Worm (Caenorhabditis elegans) whole organism, L2 larva: Measurements from ENCODE around the gene T24E12.10.

Experiments used
- C34F6.9 ChIP-seq: fragments of 150-350 bp; optimal IDR thresholded peaks from 2 replicates; lab custom pipeline; 2014; ENCODE audit warnings: missing biosample characterization, missing genetic modification characterization
- F13H6.1 ChIP-seq: sonication (generic microtip); optimal IDR thresholded peaks from 2 replicates; lab custom pipeline; 2016; ENCODE audit warnings: missing genetic modification characterization, missing compliant biosample characterization
- R02D3.7 ChIP-seq: fragments of 150-350 bp; optimal IDR thresholded peaks from 2 replicates; lab custom pipeline; 2014; ENCODE audit warnings: missing biosample characterization, missing genetic modification characterization
- Y55F3AM.14 ChIP-seq: fragments of 200-800 bp; sonication (Bioruptor generic); optimal IDR thresholded peaks from 2 replicates; lab custom pipeline; 2018; ENCODE audit warnings: mild to moderate bottlenecking, missing genetic modification characterization, missing compliant biosample characterization
- ZK546.5 ChIP-seq: sonication (generic microtip); optimal IDR thresholded peaks from 2 replicates; lab custom pipeline; 2017; ENCODE audit warnings: missing biosample characterization, missing genetic modification characterization
- alr-1 ChIP-seq: fragments of 150-350 bp; optimal IDR thresholded peaks from 2 replicates; lab custom pipeline; 2014; ENCODE audit warnings: missing biosample characterization, missing genetic modification characterization
- aly-2 ChIP-seq: fragments of 150-350 bp; optimal IDR thresholded peaks from 2 replicates; lab custom pipeline; 2014; ENCODE audit warnings: missing biosample characterization, missing genetic modification characterization
- crh-2 ChIP-seq: sonication (generic microtip); optimal IDR thresholded peaks from 2 replicates; lab custom pipeline; 2017; ENCODE audit warnings: missing biosample characterization, missing genetic modification characterization
- dmd-4 ChIP-seq: sonication (generic microtip); optimal IDR thresholded peaks from 2 replicates; lab custom pipeline; 2017; ENCODE audit warnings: missing biosample characterization, missing genetic modification characterization
- egl-27 ChIP-seq: sonication (generic microtip); optimal IDR thresholded peaks from 3 replicates; lab custom pipeline; 2017; ENCODE audit warnings: missing biosample characterization, missing genetic modification reagents, missing genetic modification characterization
- elt-3 ChIP-seq: sonication (generic microtip); optimal IDR thresholded peaks from 2 replicates; lab custom pipeline; 2017; ENCODE audit warnings: missing biosample characterization, missing genetic modification characterization
- fos-1 ChIP-seq: fragments of 150-350 bp; optimal IDR thresholded peaks from 2 replicates; lab custom pipeline; 2014; ENCODE audit warnings: missing biosample characterization, missing genetic modification characterization
- gmeb-1 ChIP-seq: fragments of 150-350 bp; optimal IDR thresholded peaks from 2 replicates; lab custom pipeline; 2014; ENCODE audit warnings: missing biosample characterization, missing genetic modification characterization
- lin-11 ChIP-seq: fragments of 150-350 bp; sonication (generic microtip); optimal IDR thresholded peaks from 2 replicates; lab custom pipeline; 2014; ENCODE audit warnings: missing biosample characterization, missing genetic modification characterization, inconsistent platforms, mixed read lengths
- lin-13 ChIP-seq: fragments of 150-350 bp; optimal IDR thresholded peaks from 2 replicates; lab custom pipeline; 2014; ENCODE audit warnings: missing biosample characterization, missing genetic modification reagents, missing genetic modification characterization
- lsy-2 ChIP-seq, 2 experiments: fragments of 150-350 bp in 1 of 2; sonication (generic microtip) in 1 of 2; optimal IDR thresholded peaks; 2 replicates each; lab custom pipeline; 2014 to 2017; ENCODE audit warnings: missing biosample characterization in 2 of 2, missing genetic modification characterization in 2 of 2
- mbf-1 ChIP-seq: sonication (generic microtip); optimal IDR thresholded peaks from 2 replicates; lab custom pipeline; 2017; ENCODE audit warnings: missing biosample characterization, missing genetic modification characterization
- mdl-1 ChIP-seq, 2 experiments: fragments of 150-350 bp in 1 of 2; sonication (generic microtip) in 1 of 2; optimal IDR thresholded peaks; 2 replicates each; lab custom pipeline; 2017; ENCODE audit warnings: missing biosample characterization in 2 of 2, missing genetic modification characterization in 2 of 2
- nhr-10 ChIP-seq: sonication (generic microtip); optimal IDR thresholded peaks from 2 replicates; lab custom pipeline; 2017; ENCODE audit warnings: missing biosample characterization, missing genetic modification characterization
- nhr-12 ChIP-seq: fragments of 150-350 bp; optimal IDR thresholded peaks from 2 replicates; lab custom pipeline; 2014; ENCODE audit warnings: missing biosample characterization, missing genetic modification characterization
- nhr-129 ChIP-seq: fragments of 150-350 bp; optimal IDR thresholded peaks from 2 replicates; lab custom pipeline; 2014; ENCODE audit warnings: missing biosample characterization, missing genetic modification characterization
- nhr-21 ChIP-seq: fragments of 150-350 bp; optimal IDR thresholded peaks from 2 replicates; lab custom pipeline; 2014; ENCODE audit warnings: missing biosample characterization, missing genetic modification characterization
- nhr-23 ChIP-seq: fragments of 150-350 bp; optimal IDR thresholded peaks from 2 replicates; lab custom pipeline; 2014; ENCODE audit warnings: missing biosample characterization, missing genetic modification reagents, missing genetic modification characterization
- nhr-25 ChIP-seq: fragments of 150-350 bp; sonication (generic microtip); optimal IDR thresholded peaks from 3 replicates; lab custom pipeline; 2014; ENCODE audit warnings: missing biosample characterization, missing genetic modification characterization
- nhr-77 ChIP-seq: fragments of 150-350 bp; optimal IDR thresholded peaks from 2 replicates; lab custom pipeline; 2014; ENCODE audit warnings: missing biosample characterization, missing genetic modification characterization
- sem-4 ChIP-seq: fragments of 150-350 bp; optimal IDR thresholded peaks from 2 replicates; lab custom pipeline; 2014; ENCODE audit warnings: missing biosample characterization, missing genetic modification reagents, missing genetic modification characterization
- skn-1 ChIP-seq: sonication (generic microtip); optimal IDR thresholded peaks from 2 replicates; lab custom pipeline; 2017; ENCODE audit warnings: missing biosample characterization, missing genetic modification characterization
- sma-3 ChIP-seq: sonication (generic microtip); optimal IDR thresholded peaks from 2 replicates; lab custom pipeline; 2016; ENCODE audit warnings: missing genetic modification reagents, missing genetic modification characterization, missing compliant biosample characterization
- sma-9 ChIP-seq, 2 experiments: fragments of 150-350 bp in 1 of 2; sonication (generic microtip) in 1 of 2; optimal IDR thresholded peaks; 2 replicates each; lab custom pipeline; 2014 to 2016; ENCODE audit warnings: missing genetic modification characterization in 2 of 2, mild to moderate bottlenecking in 1 of 2, missing biosample characterization in 1 of 2, missing compliant biosample characterization in 1 of 2, missing genetic modification reagents in 1 of 2, moderate library complexity in 1 of 2
- snpc-4 ChIP-seq: fragments of 150-350 bp; optimal IDR thresholded peaks from 2 replicates; lab custom pipeline; 2014; ENCODE audit warnings: missing biosample characterization, missing genetic modification characterization
- unc-39 ChIP-seq: fragments of 150-350 bp; optimal IDR thresholded peaks from 2 replicates; lab custom pipeline; 2014; ENCODE audit warnings: missing biosample characterization, missing genetic modification characterization
- unc-55 ChIP-seq: fragments of 150-350 bp; sonication (generic microtip); optimal IDR thresholded peaks from 3 replicates; lab custom pipeline; 2014; ENCODE audit warnings: missing biosample characterization, missing genetic modification reagents, missing genetic modification characterization
- unc-62 ChIP-seq: fragments of 150-350 bp; optimal IDR thresholded peaks from 2 replicates; lab custom pipeline; 2014; ENCODE audit warnings: missing biosample characterization, missing genetic modification reagents, missing genetic modification characterization
- zag-1 ChIP-seq: fragments of 150-350 bp; optimal IDR thresholded peaks from 2 replicates; lab custom pipeline; 2014; ENCODE audit warnings: missing biosample characterization, missing genetic modification characterization
- ztf-11 ChIP-seq: sonication (generic microtip); optimal IDR thresholded peaks from 2 replicates; lab custom pipeline; 2017; ENCODE audit warnings: missing biosample characterization, missing genetic modification characterization
- ztf-4 ChIP-seq: fragments of 150-350 bp; optimal IDR thresholded peaks from 2 replicates; lab custom pipeline; 2014; ENCODE audit warnings: missing biosample characterization, missing genetic modification characterization

Gene T24E12.10

ce11 chrII:3793336-3793735, 20.3 kb upstream of the T24E12.10 start, which contains the start of gene fbxb-99:
Gene fbxb-99 (minus strand): TSS chrII:3793436.
- TF ChIP-seq nhr-12 (tag; lab: Kevin White, UChicago) (no peak), C34F6.9 (no peak), sma-9 (GFP tag; optimal IDR thresholded peaks at IDR 0.05; lab: Kevin White, UChicago) (no peak), sma-9 (tag; optimal IDR thresholded peaks at IDR 0.05; lab: Kevin White, UChicago) (no peak), unc-62 (GFP tag; lab: Kevin White, UChicago) (no peak), nhr-25 (tag; lab: Kevin White, UChicago) (no peak), mdl-1 (tag; optimal IDR thresholded peaks at IDR 0.05; lab: Kevin White, UChicago) (no peak), unc-55 (GFP tag; lab: Kevin White, UChicago) (no peak), elt-3 (tag; lab: Kevin White, UChicago) (no peak), nhr-21 (tag; lab: Kevin White, UChicago) (no peak), R02D3.7 (tag; lab: Kevin White, UChicago) (no peak), unc-39 (no peak)

ce11 chrII:3788356-3788962, 15.4 kb upstream of the T24E12.10 start:
- TF ChIP-seq fos-1 (tag; lab: Kevin White, UChicago) (peak; percentile 49), unc-39 (no peak)

ce11 chrII:3787151-3787550, 14.1 kb upstream of the T24E12.10 start, which contains the start of gene T24E12.13:
Gene T24E12.13 (plus strand): TSS chrII:3787451.
- TF ChIP-seq dmd-4 (tag; lab: Kevin White, UChicago) (no peak), nhr-77 (tag; lab: Kevin White, UChicago) (no peak), ztf-11 (tag; lab: Kevin White, UChicago) (no peak), sem-4 (tag; lab: Kevin White, UChicago) (no peak), unc-55 (GFP tag; lab: Kevin White, UChicago) (no peak), crh-2 (tag; lab: Kevin White, UChicago) (no peak), nhr-12 (tag; lab: Kevin White, UChicago) (no peak), sma-9 (GFP tag; optimal IDR thresholded peaks at IDR 0.05; lab: Kevin White, UChicago) (no peak), sma-9 (tag; optimal IDR thresholded peaks at IDR 0.05; lab: Kevin White, UChicago) (no peak)

ce11 chrII:3786538-3786937, 13.5 kb upstream of the T24E12.10 start:
- TF ChIP-seq nhr-21 (tag; lab: Kevin White, UChicago) = no peak
- no peak for TF ChIP-seq nhr-129 (tag; lab: Kevin White, UChicago)
- no peak for TF ChIP-seq zag-1 (tag; lab: Kevin White, UChicago)
- TF ChIP-seq Y55F3AM.14 = no peak
- TF ChIP-seq skn-1 (tag; lab: Kevin White, UChicago) = peak; percentile 93
- no peak for TF ChIP-seq dmd-4 (tag; lab: Kevin White, UChicago)
- TF ChIP-seq sma-9 (GFP tag; optimal IDR thresholded peaks at IDR 0.05; lab: Kevin White, UChicago) = peak; percentile 78
- TF ChIP-seq sma-9 (tag; optimal IDR thresholded peaks at IDR 0.05; lab: Kevin White, UChicago) = no peak
- no peak for TF ChIP-seq nhr-12 (tag; lab: Kevin White, UChicago)
- TF ChIP-seq C34F6.9 = no peak
- TF ChIP-seq egl-27 = peak; percentile 80
- TF ChIP-seq unc-62 (GFP tag; lab: Kevin White, UChicago) = no peak
- TF ChIP-seq fos-1 (tag; lab: Kevin White, UChicago) = peak; percentile 100
- peak; percentile 27 for TF ChIP-seq sma-3 (GFP tag; lab: Kevin White, UChicago)
- TF ChIP-seq lin-11 = no peak
- TF ChIP-seq elt-3 (tag; lab: Kevin White, UChicago) = no peak
- TF ChIP-seq nhr-25 (tag; lab: Kevin White, UChicago) = no peak
- peak; percentile 64 for TF ChIP-seq gmeb-1 (tag; lab: Kevin White, UChicago)
- TF ChIP-seq mbf-1 = no peak
- TF ChIP-seq nhr-23 (tag; lab: Kevin White, UChicago) = no peak
- TF ChIP-seq ztf-4 (tag; lab: Kevin White, UChicago) = no peak
- peak; percentile 78 for TF ChIP-seq crh-2 (tag; lab: Kevin White, UChicago)
- TF ChIP-seq R02D3.7 (tag; lab: Kevin White, UChicago) = no peak
- TF ChIP-seq alr-1 (tag; lab: Kevin White, UChicago) = no peak
- no peak for TF ChIP-seq nhr-77 (tag; lab: Kevin White, UChicago)
- no peak for TF ChIP-seq lsy-2 (tag; optimal IDR thresholded peaks at IDR 0.05; lab: Kevin White, UChicago)
- no peak for TF ChIP-seq unc-55 (GFP tag; lab: Kevin White, UChicago)
- no peak for TF ChIP-seq ztf-11 (tag; lab: Kevin White, UChicago)

- TF ChIP-seq elt-3 (tag; lab: Kevin White, UChicago) (no peak), alr-1 (tag; lab: Kevin White, UChicago) (no peak), ztf-4 (tag; lab: Kevin White, UChicago) (no peak), snpc-4 (no peak), nhr-12 (tag; lab: Kevin White, UChicago) (no peak), Y55F3AM.14 (no peak), F13H6.1 (tag; lab: Kevin White, UChicago) (no peak), aly-2 (tag; lab: Kevin White, UChicago) (no peak), nhr-25 (tag; lab: Kevin White, UChicago) (no peak), lin-13 (GFP tag; lab: Kevin White, UChicago) (no peak), crh-2 (tag; lab: Kevin White, UChicago) (no peak), zag-1 (tag; lab: Kevin White, UChicago) (no peak), ZK546.5 (no peak), unc-62 (GFP tag; lab: Kevin White, UChicago) (no peak), nhr-10 (tag; lab: Kevin White, UChicago) (no peak), egl-27 (no peak), skn-1 (tag; lab: Kevin White, UChicago) (no peak), lin-11 (no peak)
These were observed 12.7 kb upstream of the T24E12.10 start for ce11 chrII:3785756-3786155.
